Fruit fly (Drosophila melanogaster) whole organism: ENCODE measurements around the gene TwdlV.

Source experiments
- CG8478 ChIP-seq: fragments of >200 bp; optimal IDR thresholded peaks from 2 replicates; lab custom pipeline; 2018; ENCODE audit warnings: inconsistent platforms
- Dll ChIP-seq: fragments of >200 bp; optimal IDR thresholded peaks from 2 replicates; lab custom pipeline; 2017
- EcR ChIP-seq, 2 experiments: fragments of >200 bp; optimal IDR thresholded peaks; 2 replicates each; lab custom pipeline; 2017; ENCODE audit warnings: missing biosample characterization in 2 of 2, missing genetic modification characterization in 2 of 2, missing genetic modification reagents in 2 of 2
- pan ChIP-seq: fragments of >200 bp; optimal IDR thresholded peaks from 2 replicates; lab custom pipeline; 2017
- psq ChIP-seq: fragments of >200 bp; optimal IDR thresholded peaks from 2 replicates; lab custom pipeline; 2017
- usp ChIP-seq: fragments of >200 bp; optimal IDR thresholded peaks from 2 replicates; lab custom pipeline; 2017; ENCODE audit warnings: missing biosample characterization, missing genetic modification characterization, mixed read lengths

DNA sequence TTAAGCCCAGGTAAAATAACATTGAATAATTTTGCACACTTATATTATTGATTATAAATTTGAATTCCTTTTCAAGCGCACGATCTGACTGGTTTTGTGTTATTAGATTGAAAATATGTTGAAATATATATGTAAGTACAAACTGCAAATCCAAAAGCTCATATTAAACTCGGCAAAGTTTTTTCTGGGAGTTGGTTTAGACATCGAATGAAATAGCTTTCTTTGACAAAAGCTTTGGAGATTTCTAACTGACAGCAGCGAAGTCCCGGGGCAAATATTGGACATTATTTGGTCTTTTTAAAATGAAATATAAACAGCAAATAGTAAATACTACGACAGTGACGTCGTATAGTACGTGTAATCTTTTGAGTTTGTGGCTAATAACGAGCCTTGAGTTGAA lies 3.3 kb upstream of the TwdlV start, which contains the start of gene TwdlG:
- no peak for TF ChIP-seq CG8478 (lab: Kevin White, UChicago)
- no peak for TF ChIP-seq usp (GFP tag; lab: Kevin White, UChicago)
- no peak for TF ChIP-seq EcR (GFP tag; optimal IDR thresholded peaks at IDR 0.05; lab: Kevin White, UChicago)
- no peak for TF ChIP-seq psq (lab: Kevin White, UChicago)
- no peak for TF ChIP-seq pan (lab: Kevin White, UChicago)
- TF ChIP-seq Dll (lab: Kevin White, UChicago): no peak
